Fruit fly (Drosophila melanogaster) whole organism, embryonic: Measurements from ENCODE around the gene CG14420.

Experiments
- Aef1 ChIP-seq: fragments of 200-800 bp; sonication (Bioruptor generic); IDR thresholded peaks from 3 replicates; pipeline ENCODE4 v1.3.6; 2022; ENCODE audit warnings: missing biosample characterization, missing genetic modification characterization
- B-H1 ChIP-seq: fragments of 200-800 bp; sonication (Bioruptor generic); IDR thresholded peaks from 3 replicates; pipeline ENCODE4 v1.3.6; 2022; ENCODE audit warnings: missing biosample characterization, missing genetic modification characterization
- Bdp1 ChIP-seq: fragments of 200-800 bp; sonication (Bioruptor generic); optimal IDR thresholded peaks from 3 replicates; lab custom pipeline; 2016; ENCODE audit warnings: missing biosample characterization, missing genetic modification characterization
- BtbVII ChIP-seq: fragments of 200-800 bp; sonication (Bioruptor generic); optimal IDR thresholded peaks from 3 replicates; lab custom pipeline; 2017; ENCODE audit warnings: missing biosample characterization, mild to moderate bottlenecking, missing genetic modification characterization
- CG11696 ChIP-seq: fragments of 200-800 bp; sonication (Bioruptor generic); IDR thresholded peaks from 2 replicates; pipeline ENCODE4 v1.3.6; 2022; ENCODE audit warnings: missing biosample characterization, missing genetic modification characterization
- CG12155 ChIP-seq: fragments of 200-800 bp; sonication (Bioruptor generic); optimal IDR thresholded peaks from 3 replicates; lab custom pipeline; 2016; ENCODE audit warnings: missing biosample characterization, missing genetic modification characterization
- CG1233 ChIP-seq: fragments of 200-800 bp; sonication (Bioruptor generic); optimal IDR thresholded peaks from 4 replicates; lab custom pipeline; 2018; ENCODE audit warnings: missing biosample characterization, mild to moderate bottlenecking, missing genetic modification characterization
- CG12942 ChIP-seq: fragments of 200-800 bp; sonication (Bioruptor generic); optimal IDR thresholded peaks from 3 replicates; lab custom pipeline; 2016; ENCODE audit warnings: missing biosample characterization, missing genetic modification characterization
- CG13296 ChIP-seq: fragments of 200-800 bp; sonication (Bioruptor generic); optimal IDR thresholded peaks from 3 replicates; lab custom pipeline; 2018; ENCODE audit warnings: missing biosample characterization, mild to moderate bottlenecking, missing genetic modification characterization
- CG13624 ChIP-seq: fragments of 200-800 bp; sonication (Bioruptor generic); optimal IDR thresholded peaks from 2 replicates; lab custom pipeline; 2016; ENCODE audit warnings: missing biosample characterization, missing genetic modification characterization
- CG14667 ChIP-seq: fragments of 200-800 bp; sonication (Bioruptor generic); IDR thresholded peaks from 2 replicates; pipeline ENCODE4 v1.3.6; 2022; ENCODE audit warnings: missing biosample characterization, missing genetic modification characterization
- CG15011 ChIP-seq: fragments of 200-800 bp; sonication (Bioruptor generic); optimal IDR thresholded peaks from 3 replicates; lab custom pipeline; 2018; ENCODE audit warnings: missing biosample characterization, mild to moderate bottlenecking, missing genetic modification characterization
- CG1603 ChIP-seq: fragments of 200-800 bp; sonication (Bioruptor generic); optimal IDR thresholded peaks from 2 replicates; lab custom pipeline; 2019; ENCODE audit warnings: missing biosample characterization, mild to moderate bottlenecking, missing genetic modification characterization, moderate library complexity
- CG2129 ChIP-seq: fragments of 200-800 bp; sonication (Bioruptor generic); IDR thresholded peaks from 2 replicates; pipeline ENCODE4 v1.3.6; 2022; ENCODE audit warnings: missing biosample characterization, missing genetic modification characterization; ENCODE audit not compliant: partially characterized antibody
- CG30020 ChIP-seq: fragments of 200-800 bp; optimal IDR thresholded peaks from 2 replicates; lab custom pipeline; 2019; ENCODE audit warnings: missing biosample characterization, mild to moderate bottlenecking, missing genetic modification characterization, moderate library complexity
- CG42726 ChIP-seq: fragments of 200-800 bp; sonication (Bioruptor generic); IDR thresholded peaks from 2 replicates; pipeline ENCODE4 v1.3.6; 2022; ENCODE audit warnings: missing biosample characterization, missing genetic modification characterization; ENCODE audit not compliant: partially characterized antibody
- CG4617 ChIP-seq: fragments of 200-800 bp; sonication (Bioruptor generic); optimal IDR thresholded peaks from 3 replicates; lab custom pipeline; 2016; ENCODE audit warnings: missing biosample characterization, missing genetic modification characterization, borderline replicate concordance
- CG6272 ChIP-seq: fragments of 200-800 bp; sonication (Bioruptor generic); IDR thresholded peaks from 2 replicates; pipeline ENCODE4 v1.3.6; 2022; ENCODE audit warnings: missing biosample characterization, missing genetic modification characterization
- CG6765 ChIP-seq: fragments of 200-800 bp; sonication (Bioruptor generic); optimal IDR thresholded peaks from 3 replicates; lab custom pipeline; 2017; ENCODE audit warnings: missing biosample characterization, mild to moderate bottlenecking, missing genetic modification characterization
- CG8924 ChIP-seq: fragments of 200-800 bp; optimal IDR thresholded peaks from 3 replicates; lab custom pipeline; 2019; ENCODE audit warnings: missing biosample characterization, mild to moderate bottlenecking, missing genetic modification characterization, moderate library complexity
- CG9215 ChIP-seq: fragments of 200-800 bp; sonication (Bioruptor generic); IDR thresholded peaks from 2 replicates; pipeline ENCODE4 v1.3.6; 2022; ENCODE audit warnings: missing biosample characterization, missing genetic modification characterization
- CrebB ChIP-seq: fragments of 200-800 bp; sonication (Bioruptor generic); optimal IDR thresholded peaks from 3 replicates; lab custom pipeline; 2018; ENCODE audit warnings: missing biosample characterization, mild to moderate bottlenecking, missing genetic modification characterization
- Dref ChIP-seq: fragments of 200-800 bp; sonication (Bioruptor generic); IDR thresholded peaks from 2 replicates; pipeline ENCODE4 v1.3.6; 2022; ENCODE audit warnings: missing biosample characterization, missing genetic modification characterization
- Eip74EF ChIP-seq, 2 experiments: fragments of 200-800 bp in 1 of 2; fragments of >200 bp in 1 of 2; sonication (Bioruptor generic) in 1 of 2; optimal IDR thresholded peaks; 2 replicates each; lab custom pipeline; 2017 to 2019; ENCODE audit warnings: missing biosample characterization in 2 of 2, missing genetic modification characterization in 2 of 2, mild to moderate bottlenecking in 1 of 2, moderate library complexity in 1 of 2
- Ets65A ChIP-seq: fragments of 200-800 bp; sonication (Bioruptor generic); peaks from one replicate; lab custom pipeline; 2016; ENCODE audit warnings: missing biosample characterization, missing genetic modification characterization
- GATAe ChIP-seq: fragments of 200-800 bp; sonication (Bioruptor generic); conservative IDR thresholded peaks from 2 replicates; pipeline ENCODE4 v1.3.6; 2022; ENCODE audit warnings: missing biosample characterization, missing genetic modification characterization
- Hr3 ChIP-seq: fragments of 200-800 bp; sonication (Bioruptor generic); optimal IDR thresholded peaks from 3 replicates; lab custom pipeline; 2016; ENCODE audit warnings: missing biosample characterization, missing genetic modification characterization
- Opbp ChIP-seq: fragments of 200-800 bp; sonication (Bioruptor generic); IDR thresholded peaks from 3 replicates; pipeline ENCODE4 v1.3.6; 2022; ENCODE audit warnings: missing biosample characterization, missing genetic modification characterization; ENCODE audit not compliant: partially characterized antibody
- Sin3A ChIP-seq: fragments of >200 bp; optimal IDR thresholded peaks from 2 replicates; lab custom pipeline; 2018
- Six4 ChIP-seq: fragments of 200-800 bp; sonication (Bioruptor generic); optimal IDR thresholded peaks from 2 replicates; lab custom pipeline; 2016; ENCODE audit warnings: missing biosample characterization, missing genetic modification characterization
- Sox100B ChIP-seq: fragments of 200-800 bp; sonication (Bioruptor generic); optimal IDR thresholded peaks from 3 replicates; lab custom pipeline; 2018; ENCODE audit warnings: missing biosample characterization, mild to moderate bottlenecking, missing genetic modification characterization
- Ssrp ChIP-seq: fragments of 200-800 bp; sonication (Bioruptor generic); optimal IDR thresholded peaks from 2 replicates; lab custom pipeline; 2018; ENCODE audit warnings: missing biosample characterization, mild to moderate bottlenecking, missing genetic modification characterization, moderate library complexity
- ara ChIP-seq: fragments of 200-800 bp; sonication (Bioruptor generic); IDR thresholded peaks from 2 replicates; pipeline ENCODE4 v1.3.6; 2022; ENCODE audit warnings: missing biosample characterization, missing genetic modification characterization
- chinmo ChIP-seq: fragments of 200-800 bp; sonication (Bioruptor generic); IDR thresholded peaks from 4 replicates; pipeline ENCODE4 v1.3.6; 2022; ENCODE audit warnings: missing biosample characterization, missing genetic modification characterization; ENCODE audit not compliant: partially characterized antibody
- croc ChIP-seq: fragments of 200-800 bp; sonication (Bioruptor generic); conservative IDR thresholded peaks from 3 replicates; pipeline ENCODE4 v1.3.6; 2022; ENCODE audit warnings: missing biosample characterization, missing genetic modification characterization
- dmrt11E ChIP-seq: fragments of 200-800 bp; sonication (Bioruptor generic); optimal IDR thresholded peaks from 3 replicates; lab custom pipeline; 2018; ENCODE audit warnings: missing biosample characterization, mild to moderate bottlenecking, missing genetic modification characterization, moderate library complexity
- dpn ChIP-seq, 2 experiments: fragments of 200-800 bp; sonication (Bioruptor generic); optimal IDR thresholded peaks; 3 replicates each; lab custom pipeline; 2016; ENCODE audit warnings: missing biosample characterization in 2 of 2, missing genetic modification characterization in 2 of 2
- kah ChIP-seq: fragments of 200-800 bp; sonication (Bioruptor generic); optimal IDR thresholded peaks from 2 replicates; lab custom pipeline; 2018; ENCODE audit warnings: missing biosample characterization, mild to moderate bottlenecking, missing genetic modification characterization
- knrl ChIP-seq: fragments of 200-800 bp; sonication (Bioruptor generic); IDR thresholded peaks from 3 replicates; pipeline ENCODE4 v1.3.6; 2022; ENCODE audit warnings: missing biosample characterization, missing genetic modification characterization; ENCODE audit not compliant: partially characterized antibody
- mld ChIP-seq: fragments of 200-800 bp; sonication (Bioruptor generic); IDR thresholded peaks from 3 replicates; pipeline ENCODE4 v1.3.6; 2022; ENCODE audit warnings: missing biosample characterization, missing genetic modification characterization; ENCODE audit not compliant: partially characterized antibody
- otp ChIP-seq: fragments of 200-800 bp; sonication (Bioruptor generic); IDR thresholded peaks from 3 replicates; pipeline ENCODE4, ENCODE4 v1.3.6; 2022; ENCODE audit warnings: missing biosample characterization, missing genetic modification characterization
- sc ChIP-seq, 3 experiments: fragments of >200 bp in 2 of 3; fragments of 200-800 bp in 1 of 3; sonication (Bioruptor generic) in 1 of 3; optimal IDR thresholded peaks; 2 replicates in 2 of 3; 3 replicates in 1 of 3; lab custom pipeline; 2017; ENCODE audit warnings: mild to moderate bottlenecking in 1 of 3, missing biosample characterization in 1 of 3, missing genetic modification characterization in 1 of 3, missing genetic modification reagents in 1 of 3
- slp2 ChIP-seq: fragments of 200-800 bp; sonication (Bioruptor generic); optimal IDR thresholded peaks from 2 replicates; lab custom pipeline; 2016; ENCODE audit warnings: missing biosample characterization, missing genetic modification characterization
- sqz ChIP-seq: fragments of 200-800 bp; sonication (Bioruptor generic); optimal IDR thresholded peaks from 3 replicates; lab custom pipeline; 2018; ENCODE audit warnings: missing biosample characterization, mild to moderate bottlenecking, missing genetic modification characterization
- ssp ChIP-seq: fragments of 200-800 bp; sonication (Bioruptor generic); IDR thresholded peaks from 2 replicates; pipeline ENCODE4 v1.3.6; 2022; ENCODE audit warnings: missing biosample characterization, missing genetic modification characterization
- tin ChIP-seq: fragments of 200-800 bp; sonication (Bioruptor generic); optimal IDR thresholded peaks from 3 replicates; lab custom pipeline; 2016; ENCODE audit warnings: missing biosample characterization, missing genetic modification characterization
- tio ChIP-seq: fragments of 200-800 bp; sonication (Bioruptor generic); optimal IDR thresholded peaks from 2 replicates; lab custom pipeline; 2017; ENCODE audit warnings: missing biosample characterization, missing genetic modification characterization, inconsistent platforms
- vfl ChIP-seq: fragments of 200-800 bp; sonication (Bioruptor generic); optimal IDR thresholded peaks from 2 replicates; lab custom pipeline; 2016; ENCODE audit warnings: missing biosample characterization, missing genetic modification characterization
- vvl ChIP-seq: fragments of 200-800 bp; sonication (Bioruptor generic); IDR thresholded peaks from 2 replicates; pipeline ENCODE4 v1.3.6; 2022; ENCODE audit warnings: missing biosample characterization, missing genetic modification characterization

The CG14420 gene

DNA sequence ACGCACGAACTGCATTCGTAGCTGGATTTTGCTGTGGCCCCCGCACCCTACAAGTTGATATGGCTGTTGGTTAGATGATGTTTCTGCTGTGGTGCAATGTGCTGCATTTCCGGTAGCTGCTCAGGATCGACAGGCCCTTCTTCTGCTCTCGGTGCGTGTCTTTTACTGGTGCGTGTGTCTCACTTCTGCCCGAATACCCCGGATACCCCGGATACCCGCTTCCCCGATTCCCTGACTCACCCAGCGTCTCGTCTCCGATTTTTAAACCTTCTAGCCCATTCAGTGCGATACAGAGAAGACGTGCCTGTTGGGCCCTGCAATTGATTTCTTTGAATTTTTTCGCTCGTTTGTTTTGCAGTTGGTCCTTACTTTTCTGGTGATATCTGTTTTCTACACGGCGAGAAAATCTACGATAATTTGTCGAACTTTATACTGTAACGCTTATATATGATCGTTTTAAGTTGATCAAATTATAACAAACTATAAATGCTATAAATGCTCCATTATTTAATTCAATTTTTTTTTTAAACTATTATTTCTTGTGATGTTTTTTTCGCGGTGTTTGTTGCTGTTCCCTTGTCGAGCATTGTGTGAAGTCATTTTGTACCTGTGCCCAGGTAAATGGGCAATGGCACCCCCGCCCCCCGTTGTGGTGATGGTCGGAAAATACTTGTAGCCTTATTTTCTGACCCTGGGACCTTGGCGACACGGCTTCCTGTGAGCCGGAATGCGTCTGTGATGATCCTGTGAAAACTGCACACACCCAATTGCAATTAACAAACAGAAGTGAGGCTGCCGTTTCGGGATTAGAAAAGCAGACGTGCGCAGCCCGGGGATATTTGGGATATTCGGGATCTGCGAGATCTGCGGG lies 46.5 kb downstream of the CG14420 start (continued):
- TF ChIP-seq slp2: no peak
- TF ChIP-seq CG14667 (GFP tag; lab: Robert Waterston, UW): no peak
- no peak for TF ChIP-seq CG4617 (GFP tag; lab: Kevin White, UChicago)
- no peak for TF ChIP-seq Bdp1 (GFP tag; lab: Kevin White, UChicago)
- peak; percentile 92 for TF ChIP-seq dmrt11E (tag; lab: Kevin White, UChicago)
- no peak for TF ChIP-seq Opbp (GFP tag; lab: Robert Waterston, UW)
- TF ChIP-seq dpn (GFP tag; optimal IDR thresholded peaks at IDR 0.05; lab: Kevin White, UChicago): peak; percentile 3 to 11
- TF ChIP-seq Aef1 (GFP tag; lab: Robert Waterston, UW): no peak
- TF ChIP-seq GATAe (GFP tag; lab: Robert Waterston, UW): no peak
- peak; percentile 30 for TF ChIP-seq vfl
- TF ChIP-seq CG15011 (GFP tag; lab: Kevin White, UChicago): no peak
- no peak for TF ChIP-seq Sin3A
- no peak for TF ChIP-seq CG12942 (GFP tag; lab: Kevin White, UChicago)
- TF ChIP-seq CrebB (tag; lab: Kevin White, UChicago): no peak
- peak; percentile 4 for TF ChIP-seq Sox100B (GFP tag; lab: Kevin White, UChicago)
- no peak for TF ChIP-seq CG11696 (GFP tag; lab: Robert Waterston, UW)
- peak; percentile 49 for TF ChIP-seq croc (GFP tag; lab: Robert Waterston, UW)
- TF ChIP-seq Six4 (GFP tag; lab: Kevin White, UChicago): peak; percentile 2
- no peak for TF ChIP-seq CG42726
- no peak for TF ChIP-seq Dref (GFP tag; lab: Robert Waterston, UW)
- TF ChIP-seq Eip74EF (GFP tag; optimal IDR thresholded peaks at IDR 0.05; lab: Kevin White, UChicago): no peak
- TF ChIP-seq BtbVII (GFP tag; lab: Kevin White, UChicago): no peak
- no peak for TF ChIP-seq mld (GFP tag; lab: Robert Waterston, UW)
- TF ChIP-seq kah (GFP tag; lab: Kevin White, UChicago): no peak
- TF ChIP-seq chinmo (GFP tag; lab: Robert Waterston, UW): no peak
- no peak for TF ChIP-seq CG6272
- TF ChIP-seq ssp (GFP tag; lab: Robert Waterston, UW): no peak
- TF ChIP-seq tio (GFP tag; lab: Kevin White, UChicago): no peak
- TF ChIP-seq CG6765 (GFP tag; lab: Kevin White, UChicago): no peak
- peak; percentile 23 for TF ChIP-seq tin (GFP tag; lab: Kevin White, UChicago)
- peak; percentile 90 for TF ChIP-seq Ets65A (GFP tag; lab: Kevin White, UChicago)
- no peak for TF ChIP-seq CG13624 (GFP tag; lab: Kevin White, UChicago)
- TF ChIP-seq CG13296: no peak
- TF ChIP-seq CG12155: peak; percentile 20
- TF ChIP-seq CG9215: no peak
- peak; percentile 44 for TF ChIP-seq CG1233 (GFP tag; lab: Kevin White, UChicago)
- TF ChIP-seq Ssrp (tag; lab: Kevin White, UChicago): peak; percentile 27
- no peak for TF ChIP-seq knrl (GFP tag; lab: Robert Waterston, UW)
- TF ChIP-seq otp (GFP tag; lab: Robert Waterston, UW): no peak
- no peak for TF ChIP-seq CG30020 (tag; lab: Kevin White, UChicago)
- no peak for TF ChIP-seq B-H1 (GFP tag; lab: Robert Waterston, UW)
- no peak for TF ChIP-seq CG2129 (GFP tag; lab: Robert Waterston, UW)
- peak; percentile 79 for TF ChIP-seq ara (GFP tag; lab: Robert Waterston, UW)
- TF ChIP-seq CG8924 (tag; lab: Kevin White, UChicago): peak; percentile 82
- TF ChIP-seq vvl (GFP tag; lab: Robert Waterston, UW): 0 out of 2 replicates have a peak, but pooled peaks have one; percentile 45
- peak; percentile 11 for TF ChIP-seq Hr3 (GFP tag; lab: Kevin White, UChicago)
- TF ChIP-seq sc (optimal IDR thresholded peaks at IDR 0.05; lab: Kevin White, UChicago): no peak
- TF ChIP-seq sc (GFP tag; optimal IDR thresholded peaks at IDR 0.05; lab: Kevin White, UChicago): peak; percentile 14
- no peak for TF ChIP-seq sqz (GFP tag; lab: Kevin White, UChicago)
- no peak for TF ChIP-seq CG1603 (tag; lab: Kevin White, UChicago)
